Worm (Caenorhabditis elegans): ENCODE results near the gene ipla-1.

- TF ChIP-seq unc-62 (GFP tag; optimal IDR thresholded peaks at IDR 0.05) (no peak), snpc-4 (tag; optimal IDR thresholded peaks at IDR 0.05) (no peak), elt-1 (tag; optimal IDR thresholded peaks at IDR 0.05; ENCODE audit: borderline replicate concordance, insufficient read depth) (no peak), unc-39 (tag; optimal IDR thresholded peaks at IDR 0.05) (no peak), ces-1 (GFP tag; optimal IDR thresholded peaks at IDR 0.05) (no peak), drap-1 (GFP tag; optimal IDR thresholded peaks at IDR 0.05) (no peak), ztf-11 (tag; optimal IDR thresholded peaks at IDR 0.05) (no peak), zip-8 (tag; optimal IDR thresholded peaks at IDR 0.05) (no peak), lin-13 (tag; optimal IDR thresholded peaks at IDR 0.05) (no peak), nhr-28 (tag; optimal IDR thresholded peaks at IDR 0.05) (no peak), mls-2 (tag; optimal IDR thresholded peaks at IDR 0.05) (no peak)
These were observed 36.0 kb downstream of the ipla-1 start for ce11 chrII:4565205-4565604.
